Worm (Caenorhabditis elegans): ENCODE results near the gene str-67.

ce11 chrV:1021456-1021855 lies 42.9 kb downstream of the str-67 start:
- TF ChIP-seq him-1 (tag; optimal IDR thresholded peaks at IDR 0.05), result no peak
- TF ChIP-seq dao-5 (tag; optimal IDR thresholded peaks at IDR 0.05), result no peak
- no peak for TF ChIP-seq W03F9.2 (tag; optimal IDR thresholded peaks at IDR 0.05)

Data from whole organism, L4/young adult.